Worm (Caenorhabditis elegans) whole organism, mixed stage, embryonic: ENCODE data around the gene nhr-221.

ENCODE experiments used
- blmp-1 ChIP-seq: fragments of 150-350 bp; optimal IDR thresholded peaks from 2 replicates; lab custom pipeline; 2014; ENCODE audit warnings: missing biosample characterization, missing genetic modification characterization
- hlh-1 ChIP-seq: fragments of 150-350 bp; optimal IDR thresholded peaks from 2 replicates; lab custom pipeline; 2014; ENCODE audit warnings: missing biosample characterization, missing genetic modification reagents, missing genetic modification characterization
- lsy-2 ChIP-seq: fragments of 150-350 bp; optimal IDR thresholded peaks from 2 replicates; lab custom pipeline; 2014; ENCODE audit warnings: missing biosample characterization, missing genetic modification characterization
- nhr-28 ChIP-seq: fragments of 150-350 bp; optimal IDR thresholded peaks from 2 replicates; lab custom pipeline; 2014; ENCODE audit warnings: missing biosample characterization, missing genetic modification characterization
- unc-39 ChIP-seq: fragments of 150-350 bp; optimal IDR thresholded peaks from 2 replicates; lab custom pipeline; 2014; ENCODE audit warnings: missing biosample characterization, missing genetic modification characterization

- TF ChIP-seq unc-39 (tag; lab: Kevin White, UChicago) = no peak
- TF ChIP-seq nhr-28 (tag; lab: Kevin White, UChicago) = no peak
- TF ChIP-seq lsy-2 = no peak
- TF ChIP-seq hlh-1 = no peak
- no peak for TF ChIP-seq blmp-1 (tag; lab: Kevin White, UChicago)
Observed at ce11 chrV:3524970-3525369, 10.2 kb downstream of the nhr-221 start, which contains the start of gene T24A6.7.
